Fruit fly (Drosophila melanogaster): ENCODE results near the gene CycD.
A peak's percentile ranks its signal among the peaks of the same experiment; 100 is the strongest.

Gene CycD

dm6 chrX:15866799-15867412 lies 42.6 kb downstream of the CycD start (continued):
- TF ChIP-seq CG12659 (GFP tag; optimal IDR thresholded peaks at IDR 0.05) (no peak), Ptx1 (GFP tag; IDR thresholded peaks at IDR 0.05) (no peak), Sry-δ (GFP tag; optimal IDR thresholded peaks at IDR 0.05) (peak; percentile 32), tna (GFP tag; IDR thresholded peaks at IDR 0.05; ENCODE audit: partially characterized antibody) (no peak), CG13894 (tag; optimal IDR thresholded peaks at IDR 0.05) (no peak), CG12236 (GFP tag; optimal IDR thresholded peaks at IDR 0.05) (no peak), jumu (GFP tag; optimal IDR thresholded peaks at IDR 0.05) (no peak), pzg (GFP tag; optimal IDR thresholded peaks at IDR 0.05) (peak; percentile 27)

- TF ChIP-seq Hr39 (optimal IDR thresholded peaks at IDR 0.05): no peak
- peak; percentile 61 for TF ChIP-seq sens (GFP tag)
- peak; percentile 20 for TF ChIP-seq Med (GFP tag)
Measured at dm6 chrX:15866032-15866431, 43.4 kb downstream of the CycD start.

dm6 chrX:15860479-15860878 lies 49.0 kb downstream of the CycD start:
- no peak for TF ChIP-seq CG31224 (GFP tag; IDR thresholded peaks at IDR 0.05)
- no peak for TF ChIP-seq Asciz (GFP tag; optimal IDR thresholded peaks at IDR 0.05)
- TF ChIP-seq CG18619 (GFP tag; optimal IDR thresholded peaks at IDR 0.05): no peak
- no peak for TF ChIP-seq scrt (GFP tag; optimal IDR thresholded peaks at IDR 0.05)
- peak; percentile 31 for TF ChIP-seq cg (GFP tag; optimal IDR thresholded peaks at IDR 0.05)
- TF ChIP-seq esg (GFP tag; conservative IDR thresholded peaks at IDR 0.05): no peak
- peak; percentile 99 for TF ChIP-seq CG1832 (GFP tag; optimal IDR thresholded peaks at IDR 0.05)
- no peak for TF ChIP-seq sc (optimal IDR thresholded peaks at IDR 0.05)
- no peak for TF ChIP-seq sc (GFP tag; optimal IDR thresholded peaks at IDR 0.05)
- no peak for TF ChIP-seq btn (GFP tag; optimal IDR thresholded peaks at IDR 0.05)
- peak; percentile 39 for TF ChIP-seq CG1603 (tag; optimal IDR thresholded peaks at IDR 0.05)
- TF ChIP-seq bbx (GFP tag; IDR thresholded peaks at IDR 0.05; ENCODE audit: partially characterized antibody): peak; percentile 31; the same call in 1 of the 2 replicates
- TF ChIP-seq CG10267 (tag; optimal IDR thresholded peaks at IDR 0.05): no peak
- TF ChIP-seq Nf-YA (GFP tag; IDR thresholded peaks at IDR 0.05): no peak
- TF ChIP-seq chm (GFP tag; IDR thresholded peaks at IDR 0.05): 0 out of 2 replicates have a peak, but pooled peaks have one; percentile 62
- peak; percentile 19; the same call in 1 of the 3 replicates for TF ChIP-seq knrl (GFP tag; IDR thresholded peaks at IDR 0.05; ENCODE audit: partially characterized antibody)
- TF ChIP-seq p53 (GFP tag; optimal IDR thresholded peaks at IDR 0.05): no peak
- TF ChIP-seq Sry-β (GFP tag; optimal IDR thresholded peaks at IDR 0.05): no peak
- TF ChIP-seq rib (GFP tag; IDR thresholded peaks at IDR 0.05): peak; percentile 53; the same call in 1 of the 2 replicates
- TF ChIP-seq fd96Cb (tag; optimal IDR thresholded peaks at IDR 0.05): no peak
- TF ChIP-seq Fer3 (tag; optimal IDR thresholded peaks at IDR 0.05): no peak
- peak; percentile 47 for TF ChIP-seq lab (GFP tag; optimal IDR thresholded peaks at IDR 0.05)
- TF ChIP-seq CG16863 (GFP tag; optimal IDR thresholded peaks at IDR 0.05): no peak
- TF ChIP-seq vnd (GFP tag; IDR thresholded peaks at IDR 0.05; ENCODE audit: partially characterized antibody): 0 out of 3 replicates have a peak, but pooled peaks have one; percentile 22
- peak; percentile 69 for TF ChIP-seq Adf1 (GFP tag; IDR thresholded peaks at IDR 0.05)
- peak; percentile 5 for TF ChIP-seq Abd-B (GFP tag; optimal IDR thresholded peaks at IDR 0.05)
- TF ChIP-seq HmgZ (tag; optimal IDR thresholded peaks at IDR 0.05): peak; percentile 50
- peak; percentile 16 for TF ChIP-seq CoRest (tag; optimal IDR thresholded peaks at IDR 0.05)
- no peak for TF ChIP-seq CG6683 (GFP tag; optimal IDR thresholded peaks at IDR 0.05)
- TF ChIP-seq nom (GFP tag; optimal IDR thresholded peaks at IDR 0.05): peak; percentile 74
- no peak for TF ChIP-seq Side (GFP tag; optimal IDR thresholded peaks at IDR 0.05)
- no peak for TF ChIP-seq stc (GFP tag; IDR thresholded peaks at IDR 0.05)
- peak; percentile 6; the same call in 1 of the 3 replicates for TF ChIP-seq CG34224 (GFP tag; IDR thresholded peaks at IDR 0.05; ENCODE audit: partially characterized antibody)
- TF ChIP-seq gcm (GFP tag; optimal IDR thresholded peaks at IDR 0.05): no peak
- peak; percentile 30 for TF ChIP-seq BtbVII (GFP tag; optimal IDR thresholded peaks at IDR 0.05)
- peak; percentile 72 for TF ChIP-seq Med (GFP tag)
- TF ChIP-seq repo (GFP tag; optimal IDR thresholded peaks at IDR 0.05): no peak

All from whole organism, embryonic.